Fruit fly (Drosophila melanogaster) whole organism, pupa: ENCODE measurements around the gene dsf.

Experiments used
- CG10348 ChIP-seq: fragments of 200-800 bp; sonication (Bioruptor generic); IDR thresholded peaks from 2 replicates; pipeline ENCODE4 v1.3.6; 2022; ENCODE audit warnings: missing biosample characterization, missing genetic modification characterization
- CG12605 ChIP-seq: fragments of 200-800 bp; sonication (Bioruptor generic); IDR thresholded peaks from 2 replicates; pipeline ENCODE4 v1.3.6; 2022; ENCODE audit warnings: missing biosample characterization, missing genetic modification characterization
- CG13204 ChIP-seq: fragments of 200-800 bp; sonication (Bioruptor generic); optimal IDR thresholded peaks from 2 replicates; lab custom pipeline; 2018; ENCODE audit warnings: missing biosample characterization, mild to moderate bottlenecking, missing genetic modification characterization, moderate library complexity
- CG14655 ChIP-seq: fragments of 200-800 bp; sonication (Bioruptor generic); optimal IDR thresholded peaks from 3 replicates; lab custom pipeline; 2017; ENCODE audit warnings: mild to moderate bottlenecking, missing biosample characterization, missing genetic modification reagents, missing genetic modification characterization
- CG15710 ChIP-seq: fragments of 200-800 bp; sonication (Bioruptor generic); optimal IDR thresholded peaks from 2 replicates; lab custom pipeline; 2018; ENCODE audit warnings: missing biosample characterization, mild to moderate bottlenecking, missing genetic modification characterization, moderate library complexity
- CG17806 ChIP-seq: fragments of 200-800 bp; sonication (Bioruptor generic); optimal IDR thresholded peaks from 2 replicates; lab custom pipeline; 2018; ENCODE audit warnings: missing biosample characterization, mild to moderate bottlenecking, missing genetic modification characterization, moderate library complexity
- CG32121 ChIP-seq: fragments of 200-800 bp; sonication (Bioruptor generic); IDR thresholded peaks from 2 replicates; pipeline ENCODE4 v1.3.6; 2022; ENCODE audit warnings: missing biosample characterization, missing genetic modification characterization
- CG34367 ChIP-seq: fragments of 200-800 bp; sonication (Bioruptor generic); optimal IDR thresholded peaks from 2 replicates; lab custom pipeline; 2018; ENCODE audit warnings: missing biosample characterization, mild to moderate bottlenecking, missing genetic modification characterization
- CG4496 ChIP-seq: fragments of 200-800 bp; sonication (Bioruptor generic); IDR thresholded peaks from 3 replicates; pipeline ENCODE4 v1.3.6; 2022; ENCODE audit warnings: missing biosample characterization, missing genetic modification characterization
- CG8159 ChIP-seq: fragments of 200-800 bp; sonication (Bioruptor generic); optimal IDR thresholded peaks from 3 replicates; lab custom pipeline; 2018; ENCODE audit warnings: missing biosample characterization, mild to moderate bottlenecking, missing genetic modification characterization, moderate library complexity
- CG8301 ChIP-seq: fragments of 200-800 bp; sonication (Bioruptor generic); optimal IDR thresholded peaks from 2 replicates; lab custom pipeline; 2018; ENCODE audit warnings: missing biosample characterization, mild to moderate bottlenecking, missing genetic modification characterization
- CG9948 ChIP-seq: fragments of 200-800 bp; sonication (Bioruptor generic); optimal IDR thresholded peaks from 2 replicates; lab custom pipeline; 2018; ENCODE audit warnings: missing biosample characterization, mild to moderate bottlenecking, missing genetic modification characterization, moderate library complexity
- D1 ChIP-seq: fragments of 200-800 bp; sonication (Bioruptor generic); optimal IDR thresholded peaks from 2 replicates; lab custom pipeline; 2018; ENCODE audit warnings: missing biosample characterization, mild to moderate bottlenecking, missing genetic modification characterization, moderate library complexity
- EcR ChIP-seq: fragments of 200-800 bp; sonication (Bioruptor generic); optimal IDR thresholded peaks from 3 replicates; lab custom pipeline; 2019; ENCODE audit warnings: missing biosample characterization, missing genetic modification characterization, mild to moderate bottlenecking, moderate library complexity, missing genetic modification reagents
- Ets98B ChIP-seq: fragments of 200-800 bp; sonication (Bioruptor generic); IDR thresholded peaks from 2 replicates; pipeline ENCODE4 v1.3.6; 2022; ENCODE audit warnings: missing biosample characterization, missing genetic modification characterization
- Pif1A ChIP-seq: fragments of 200-800 bp; sonication (Bioruptor generic); optimal IDR thresholded peaks from 3 replicates; lab custom pipeline; 2016; ENCODE audit warnings: missing biosample characterization, missing genetic modification characterization
- Pif1B ChIP-seq: fragments of 200-800 bp; sonication (Bioruptor generic); optimal IDR thresholded peaks from 3 replicates; lab custom pipeline; 2016; ENCODE audit warnings: missing biosample characterization, missing genetic modification characterization
- Snoo ChIP-seq: fragments of 200-800 bp; sonication (Bioruptor generic); optimal IDR thresholded peaks from 3 replicates; lab custom pipeline; 2017; ENCODE audit warnings: missing biosample characterization, mild to moderate bottlenecking, missing genetic modification characterization, inconsistent platforms
- fd96Ca ChIP-seq: fragments of 200-800 bp; sonication (Bioruptor generic); IDR thresholded peaks from 3 replicates; pipeline ENCODE4 v1.3.6; 2022; ENCODE audit warnings: missing biosample characterization, missing genetic modification characterization
- gl ChIP-seq: fragments of 200-800 bp; sonication (Bioruptor generic); optimal IDR thresholded peaks from 2 replicates; lab custom pipeline; 2018; ENCODE audit warnings: missing biosample characterization, mild to moderate bottlenecking, missing genetic modification characterization
- rn ChIP-seq: fragments of 200-800 bp; sonication (Bioruptor generic); IDR thresholded peaks from 2 replicates; pipeline ENCODE4 v1.3.6; 2022; ENCODE audit warnings: missing biosample characterization, missing genetic modification characterization

dsf gene

DNA sequence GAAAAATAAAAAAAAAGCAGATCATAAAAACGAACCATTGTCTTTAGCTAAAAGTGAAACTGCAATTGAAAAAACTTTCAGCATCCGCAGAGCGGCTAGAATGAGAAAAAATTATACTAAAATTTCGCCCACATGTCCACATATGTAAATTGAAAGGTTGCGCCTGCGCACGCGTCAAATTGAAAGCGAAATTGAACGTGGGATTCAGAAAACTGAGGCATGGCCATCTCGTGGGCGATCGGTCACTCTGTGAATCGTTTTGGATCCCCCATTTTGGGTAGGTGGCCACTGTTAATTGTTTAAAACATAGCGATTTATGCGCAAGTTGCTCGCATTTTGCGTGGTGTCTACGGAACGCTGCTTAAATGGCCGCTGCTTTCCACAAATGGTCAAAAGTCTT, 31.2 kb upstream of the dsf start:
- TF ChIP-seq Pif1B (GFP tag; lab: Kevin White, UChicago) (no peak), Ets98B (GFP tag; lab: Robert Waterston, UW) (no peak)

DNA sequence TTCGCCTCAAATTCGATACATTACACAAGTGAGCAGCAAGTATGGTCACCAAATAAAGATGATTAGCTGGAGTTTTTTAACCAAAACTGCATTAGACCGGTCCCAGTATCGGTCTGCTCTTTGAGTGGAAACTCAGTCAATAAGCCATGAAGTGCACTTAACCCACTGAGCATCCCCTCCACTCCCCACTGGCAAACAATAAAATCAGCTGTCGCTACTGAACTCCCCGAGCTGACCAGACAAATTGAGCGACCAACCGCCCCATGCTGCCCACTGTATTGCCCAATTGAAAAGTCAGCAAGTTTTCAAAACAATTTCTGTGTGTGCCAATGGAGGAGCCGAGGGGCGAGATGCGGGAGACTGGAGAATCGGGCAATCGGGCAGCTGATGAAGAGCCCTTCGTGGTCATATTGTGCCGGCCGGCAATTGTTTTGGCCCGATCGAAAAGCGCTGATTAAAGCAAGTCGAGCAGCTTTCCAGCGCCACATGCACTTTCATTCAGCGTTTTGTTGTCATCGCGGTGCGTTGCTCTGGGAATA, 26.5 kb upstream of the dsf start:
- TF ChIP-seq fd96Ca (GFP tag; lab: Robert Waterston, UW): no peak
- TF ChIP-seq CG14655 (GFP tag; lab: Kevin White, UChicago): peak; percentile 21
- no peak for TF ChIP-seq CG32121 (GFP tag; lab: Robert Waterston, UW)
- TF ChIP-seq CG4496 (GFP tag; lab: Robert Waterston, UW): 0 out of 3 replicates have a peak, but pooled peaks have one; percentile 26

DNA sequence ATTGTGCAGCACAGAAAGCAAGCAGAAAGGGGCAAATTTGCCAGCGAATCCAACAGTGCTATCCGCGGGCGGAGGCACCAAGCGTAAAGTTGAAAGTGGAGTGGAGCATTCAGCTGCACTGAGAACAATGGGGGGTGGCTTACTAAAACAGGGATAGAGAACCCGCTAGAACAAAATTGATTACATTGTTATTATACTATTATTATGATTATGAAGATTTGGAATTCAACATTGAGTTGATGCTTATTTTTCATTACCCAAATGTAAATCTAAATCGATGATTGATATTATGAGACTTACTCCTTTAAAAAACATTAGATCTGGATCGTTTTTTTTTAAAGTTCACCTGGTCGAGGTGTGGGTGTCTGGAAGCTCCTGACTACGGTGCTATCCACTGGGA, 24.2 kb upstream of the dsf start:
- TF ChIP-seq CG14655 (GFP tag; lab: Kevin White, UChicago) (peak; percentile 67), Pif1A (no peak), CG8301 (tag; lab: Kevin White, UChicago) (peak; percentile 60), EcR (GFP tag; lab: Kevin White, UChicago) (no peak), Ets98B (GFP tag; lab: Robert Waterston, UW) (no peak), CG32121 (GFP tag; lab: Robert Waterston, UW) (no peak), CG4496 (GFP tag; lab: Robert Waterston, UW) (0 out of 3 replicates have a peak, but pooled peaks have one; percentile 38), Pif1B (GFP tag; lab: Kevin White, UChicago) (no peak), CG9948 (tag; lab: Kevin White, UChicago) (peak; percentile 19), fd96Ca (GFP tag; lab: Robert Waterston, UW) (no peak)

DNA sequence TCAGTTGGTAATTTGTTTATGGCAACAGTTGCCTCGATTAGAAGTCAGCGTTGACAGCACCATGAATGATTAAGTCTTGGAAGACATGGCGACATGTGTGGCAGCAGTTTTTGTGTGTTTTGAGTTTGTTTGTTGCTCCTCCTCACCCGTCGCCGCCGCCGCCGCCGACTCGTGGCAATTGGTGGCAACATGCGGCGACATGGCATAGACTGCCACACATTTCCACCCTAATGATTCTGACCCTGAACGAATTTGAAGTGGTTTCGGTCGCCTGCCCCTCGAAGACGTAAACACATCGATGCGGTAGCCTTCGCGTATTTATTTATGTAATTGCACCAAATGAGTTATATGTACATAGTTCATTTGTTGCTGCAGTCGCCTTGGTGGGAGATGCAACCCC, 22.8 kb upstream of the dsf start:
- no peak for TF ChIP-seq CG12605
- no peak for TF ChIP-seq CG15710
- TF ChIP-seq CG10348 (GFP tag; lab: Robert Waterston, UW): no peak
- no peak for TF ChIP-seq D1 (tag; lab: Kevin White, UChicago)
- TF ChIP-seq Snoo (tag; lab: Kevin White, UChicago): no peak
- no peak for TF ChIP-seq CG17806 (tag; lab: Kevin White, UChicago)
- no peak for TF ChIP-seq Pif1B (GFP tag; lab: Kevin White, UChicago)
- TF ChIP-seq Ets98B (GFP tag; lab: Robert Waterston, UW): no peak
- TF ChIP-seq Pif1A: no peak
- no peak for TF ChIP-seq CG14655 (GFP tag; lab: Kevin White, UChicago)
- TF ChIP-seq CG8159 (tag; lab: Kevin White, UChicago): no peak
- TF ChIP-seq gl (tag; lab: Kevin White, UChicago): no peak
- no peak for TF ChIP-seq CG8301 (tag; lab: Kevin White, UChicago)
- no peak for TF ChIP-seq rn (GFP tag; lab: Robert Waterston, UW)
- TF ChIP-seq CG9948 (tag; lab: Kevin White, UChicago): no peak
- TF ChIP-seq EcR (GFP tag; lab: Kevin White, UChicago): no peak
- TF ChIP-seq, all 21 proteins: peak for 0

DNA sequence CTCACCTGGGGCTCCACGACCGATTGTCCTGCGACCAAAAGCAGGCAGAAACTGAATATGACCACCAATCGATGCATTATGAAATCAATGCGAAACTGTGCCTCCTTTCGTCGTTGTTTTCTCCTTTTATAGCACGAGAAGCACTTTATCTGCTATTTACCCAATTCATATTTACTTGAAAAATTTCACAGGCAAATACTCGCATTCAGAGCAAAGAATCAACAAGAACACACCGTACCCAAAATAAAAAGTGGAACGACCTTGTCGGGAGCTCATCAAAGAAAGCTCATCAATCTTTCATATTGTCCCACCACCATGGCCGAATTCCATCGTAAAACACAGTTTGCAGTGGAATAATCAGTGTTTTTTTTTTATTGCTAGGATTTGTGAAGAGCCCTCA, 21.2 kb upstream of the dsf start, which contains the start of gene CG9021:
CG9021 (minus strand) TSS at position 105 of the 400 bp plus-strand sequence.
- TF ChIP-seq CG8301 (tag; lab: Kevin White, UChicago) (no peak), Snoo (tag; lab: Kevin White, UChicago) (peak; percentile 27), D1 (tag; lab: Kevin White, UChicago) (no peak)
- TF ChIP-seq, all 21 proteins: peak for 1

DNA sequence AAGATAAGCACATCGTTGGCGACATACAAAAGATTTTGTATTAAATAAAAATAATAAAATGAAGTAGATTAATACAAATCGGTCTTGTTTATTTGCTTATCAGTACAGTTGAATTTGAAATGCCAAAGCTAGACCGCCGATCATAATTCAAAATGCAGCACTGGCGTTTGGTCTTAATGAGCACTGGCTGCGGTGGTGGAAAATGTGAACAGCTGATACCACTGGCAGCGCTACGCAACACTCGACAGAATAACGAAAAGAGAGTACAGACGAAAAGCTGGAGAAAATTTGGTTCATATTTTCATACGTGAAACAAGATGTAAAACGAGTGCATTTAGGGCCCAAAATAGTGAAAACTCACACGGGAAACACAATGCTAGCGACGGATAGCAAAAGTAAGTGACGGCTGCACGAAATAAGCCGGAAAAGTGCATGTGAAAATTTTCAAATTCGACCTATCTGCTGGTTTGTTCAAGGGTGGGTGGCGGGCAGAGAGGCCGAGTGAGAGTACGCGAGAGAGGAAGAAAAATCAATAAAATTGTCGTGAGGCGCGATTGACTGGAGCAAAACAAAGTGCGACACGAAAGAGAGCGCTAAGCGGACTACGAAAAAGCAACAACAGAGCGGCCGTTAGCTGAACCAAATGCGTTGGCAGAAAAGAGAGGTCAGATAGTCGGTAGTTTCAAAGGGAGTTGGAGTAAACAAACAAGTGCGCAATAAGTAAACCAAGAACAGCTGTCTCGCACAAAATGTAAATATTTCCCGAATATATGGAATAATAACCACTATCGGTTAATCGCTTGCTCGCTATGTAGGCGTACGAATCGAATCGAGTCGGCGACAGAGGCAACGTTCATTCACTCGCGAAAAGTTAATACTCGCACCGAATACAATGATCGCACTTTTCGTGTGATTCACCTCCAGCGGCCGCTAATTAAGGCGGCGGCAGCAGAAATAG, 18.6 kb upstream of the dsf start, which contains the start of gene bchs:
bchs (plus strand) TSS at position 277 of the 958 bp plus-strand sequence.
- TF ChIP-seq CG32121 (GFP tag; lab: Robert Waterston, UW): 0 out of 2 replicates have a peak, but pooled peaks have one; percentile 12
- peak; percentile 21 for TF ChIP-seq Pif1B (GFP tag; lab: Kevin White, UChicago)
- TF ChIP-seq CG34367 (tag; lab: Kevin White, UChicago): no peak
- peak; percentile 60 for TF ChIP-seq EcR (GFP tag; lab: Kevin White, UChicago)
- peak; percentile 45; the same call in 1 of the 2 replicates for TF ChIP-seq CG12605
- no peak for TF ChIP-seq gl (tag; lab: Kevin White, UChicago)
- TF ChIP-seq CG13204 (GFP tag; lab: Kevin White, UChicago): peak; percentile 0
- no peak for TF ChIP-seq Pif1A
